Worm (Caenorhabditis elegans) whole organism, L2 larva: ENCODE data around the gene F47G3.1.

Source experiments
- dmd-4 ChIP-seq: sonication (generic microtip); optimal IDR thresholded peaks from 2 replicates; lab custom pipeline; 2017; ENCODE audit warnings: missing biosample characterization, missing genetic modification characterization
- nhr-10 ChIP-seq: sonication (generic microtip); optimal IDR thresholded peaks from 2 replicates; lab custom pipeline; 2017; ENCODE audit warnings: missing biosample characterization, missing genetic modification characterization
- nhr-11 ChIP-seq: fragments of 150-350 bp; optimal IDR thresholded peaks from 2 replicates; lab custom pipeline; 2014; ENCODE audit warnings: missing biosample characterization, missing genetic modification characterization
- nhr-77 ChIP-seq: fragments of 150-350 bp; optimal IDR thresholded peaks from 2 replicates; lab custom pipeline; 2014; ENCODE audit warnings: missing biosample characterization, missing genetic modification characterization
- snpc-4 ChIP-seq: fragments of 150-350 bp; optimal IDR thresholded peaks from 2 replicates; lab custom pipeline; 2014; ENCODE audit warnings: missing biosample characterization, missing genetic modification characterization

ce11 chrX:2394983-2395382, 9.4 kb downstream of the F47G3.1 start, which contains the start of gene C43H6.6:
- TF ChIP-seq snpc-4 (tag; lab: Kevin White, UChicago): no peak
- TF ChIP-seq nhr-10 (tag; lab: Kevin White, UChicago): no peak
- no peak for TF ChIP-seq dmd-4
- TF ChIP-seq nhr-11: no peak
- no peak for TF ChIP-seq nhr-77 (tag; lab: Kevin White, UChicago)
